Worm (Caenorhabditis elegans) whole organism, L1 larva: ENCODE results near the gene ubc-7.

Experiments
- C04F5.9 ChIP-seq: sonication (generic microtip); optimal IDR thresholded peaks from 2 replicates; lab custom pipeline; 2016; ENCODE audit warnings: missing genetic modification characterization, missing compliant biosample characterization
- C16A3.4 ChIP-seq: fragments of 150-350 bp; optimal IDR thresholded peaks from 2 replicates; lab custom pipeline; 2014; ENCODE audit warnings: missing biosample characterization, missing genetic modification characterization
- F16B12.6 ChIP-seq: fragments of 150-350 bp; optimal IDR thresholded peaks from 2 replicates; lab custom pipeline; 2014; ENCODE audit warnings: missing biosample characterization, missing genetic modification characterization
- Y116A8C.19 ChIP-seq: sonication (generic microtip); optimal IDR thresholded peaks from 2 replicates; lab custom pipeline; 2016; ENCODE audit warnings: missing compliant biosample characterization, missing genetic modification characterization, borderline replicate concordance
- aha-1 ChIP-seq: fragments of 150-350 bp; optimal IDR thresholded peaks from 2 replicates; lab custom pipeline; 2014; ENCODE audit warnings: missing biosample characterization, missing genetic modification characterization
- aly-2 ChIP-seq: fragments of 150-350 bp; optimal IDR thresholded peaks from 2 replicates; lab custom pipeline; 2014; ENCODE audit warnings: missing biosample characterization, missing genetic modification characterization
- ama-1 ChIP-seq: fragments of 150-350 bp; optimal IDR thresholded peaks from 2 replicates; lab custom pipeline; 2014
- blmp-1 ChIP-seq: fragments of 150-350 bp; optimal IDR thresholded peaks from 2 replicates; lab custom pipeline; 2014; ENCODE audit warnings: missing biosample characterization, missing genetic modification characterization
- ceh-63 ChIP-seq: fragments of 200-800 bp; sonication (Bioruptor generic); optimal IDR thresholded peaks from 2 replicates; lab custom pipeline; 2018; ENCODE audit warnings: mild to moderate bottlenecking, missing genetic modification characterization, missing compliant biosample characterization
- ceh-8 ChIP-seq: fragments of 200-800 bp; sonication (Bioruptor generic); optimal IDR thresholded peaks from 2 replicates; lab custom pipeline; 2018; ENCODE audit warnings: mild to moderate bottlenecking, missing genetic modification characterization, moderate library complexity, missing compliant biosample characterization
- ceh-82 ChIP-seq, 3 experiments: fragments of 150-350 bp in 1 of 3; sonication (generic microtip) in 2 of 3; optimal IDR thresholded peaks; 2 replicates each; lab custom pipeline; 2014 to 2017; ENCODE audit warnings: missing biosample characterization in 3 of 3, missing genetic modification characterization in 3 of 3
- ceh-88 ChIP-seq: fragments of 200-800 bp; sonication (Bioruptor generic); IDR thresholded peaks from 2 replicates; pipeline ENCODE4 v1.3.6; 2022; ENCODE audit warnings: missing genetic modification characterization, missing compliant biosample characterization
- ceh-90 ChIP-seq: sonication (generic microtip); optimal IDR thresholded peaks from 2 replicates; lab custom pipeline; 2016; ENCODE audit warnings: missing genetic modification characterization, missing compliant biosample characterization
- dsc-1 ChIP-seq: sonication (generic microtip); optimal IDR thresholded peaks from 2 replicates; lab custom pipeline; 2016; ENCODE audit warnings: mild to moderate bottlenecking, missing genetic modification characterization, missing compliant biosample characterization
- efl-1 ChIP-seq, 4 experiments: fragments of 150-350 bp; optimal IDR thresholded peaks in 3 of 4; peaks in 1 of 4; 1 replicate in 1 of 4; 2 replicates in 3 of 4; lab custom pipeline; 2014; ENCODE audit warnings: missing biosample characterization in 2 of 4, missing genetic modification characterization in 2 of 4, missing genetic modification reagents in 2 of 4
- egl-13 ChIP-seq: sonication (generic microtip); optimal IDR thresholded peaks from 2 replicates; lab custom pipeline; 2016; ENCODE audit warnings: missing genotype, missing genetic modification reagents, missing genetic modification characterization, missing compliant biosample characterization
- elt-2 ChIP-seq: sonication (generic microtip); optimal IDR thresholded peaks from 2 replicates; lab custom pipeline; 2016; ENCODE audit warnings: missing genetic modification characterization, mild to moderate bottlenecking, inconsistent platforms, missing compliant biosample characterization, missing genetic modification reagents
- elt-3 ChIP-seq, 6 experiments: fragments of 150-350 bp in 1 of 6; sonication (generic microtip); optimal IDR thresholded peaks; 2 replicates each; lab custom pipeline; 2017 to 2018; ENCODE audit warnings: missing biosample characterization in 6 of 6, missing genetic modification characterization in 6 of 6, inconsistent platforms in 1 of 6
- ets-5 ChIP-seq: fragments of 200-800 bp; sonication (Bioruptor generic); IDR thresholded peaks from 2 replicates; pipeline ENCODE4 v1.3.6; 2022; ENCODE audit warnings: missing genetic modification characterization, missing compliant biosample characterization
- fkh-8 ChIP-seq: sonication (generic microtip); optimal IDR thresholded peaks from 2 replicates; lab custom pipeline; 2016; ENCODE audit warnings: mild to moderate bottlenecking, missing genetic modification characterization, missing compliant biosample characterization
- fos-1 ChIP-seq: fragments of 150-350 bp; optimal IDR thresholded peaks from 2 replicates; lab custom pipeline; 2014; ENCODE audit warnings: missing biosample characterization, missing genetic modification characterization
- grh-1 ChIP-seq: fragments of 200-800 bp; sonication (Bioruptor generic); IDR thresholded peaks from 2 replicates; pipeline ENCODE4 v1.3.6; 2022; ENCODE audit warnings: missing genetic modification reagents, missing genetic modification characterization, missing compliant biosample characterization
- hlh-4 ChIP-seq: sonication (generic microtip); optimal IDR thresholded peaks from 2 replicates; lab custom pipeline; 2016; ENCODE audit warnings: mild to moderate bottlenecking, missing genetic modification characterization, missing compliant biosample characterization
- isw-1 ChIP-seq: fragments of 200-800 bp; sonication (Bioruptor generic); IDR thresholded peaks from 2 replicates; pipeline ENCODE4 v1.3.6; 2022; ENCODE audit warnings: missing genetic modification characterization, missing compliant biosample characterization
- jun-1 ChIP-seq: fragments of 150-350 bp; optimal IDR thresholded peaks from 2 replicates; lab custom pipeline; 2014; ENCODE audit warnings: missing biosample characterization, missing genetic modification reagents, missing genetic modification characterization
- lin-15B ChIP-seq: fragments of 150-350 bp; sonication (generic microtip); optimal IDR thresholded peaks from 3 replicates; lab custom pipeline; 2014; ENCODE audit warnings: missing biosample characterization, missing genetic modification characterization
- lir-3 ChIP-seq: sonication (generic microtip); optimal IDR thresholded peaks from 2 replicates; lab custom pipeline; 2016; ENCODE audit warnings: mild to moderate bottlenecking, missing genetic modification characterization, moderate library complexity, missing compliant biosample characterization; ENCODE audit not compliant: poor library complexity
- lsy-2 ChIP-seq, 2 experiments: fragments of 150-350 bp; optimal IDR thresholded peaks; 2 replicates each; lab custom pipeline; 2014; ENCODE audit warnings: missing biosample characterization in 2 of 2, missing genetic modification characterization in 2 of 2
- mab-9 ChIP-seq: fragments of 200-800 bp; sonication (Bioruptor generic); IDR thresholded peaks from 2 replicates; pipeline ENCODE4 v1.3.6; 2022; ENCODE audit warnings: missing genetic modification reagents, missing genetic modification characterization, missing compliant biosample characterization
- mef-2 ChIP-seq: fragments of 150-350 bp; optimal IDR thresholded peaks from 2 replicates; lab custom pipeline; 2014; ENCODE audit warnings: missing biosample characterization, missing genetic modification characterization
- mep-1 ChIP-seq: fragments of 150-350 bp; optimal IDR thresholded peaks from 2 replicates; lab custom pipeline; 2014; ENCODE audit warnings: missing biosample characterization, missing genetic modification characterization
- nhr-12 ChIP-seq: sonication (generic microtip); optimal IDR thresholded peaks from 2 replicates; lab custom pipeline; 2017; ENCODE audit warnings: missing biosample characterization, missing genetic modification characterization
- nhr-19 ChIP-seq: fragments of 200-800 bp; sonication (Bioruptor generic); conservative IDR thresholded peaks from 2 replicates; pipeline ENCODE4 v1.3.6; 2022; ENCODE audit warnings: missing genetic modification characterization, missing compliant biosample characterization
- nhr-20 ChIP-seq: sonication (generic microtip); optimal IDR thresholded peaks from 2 replicates; lab custom pipeline; 2016; ENCODE audit warnings: mild to moderate bottlenecking, missing genetic modification characterization, missing compliant biosample characterization
- nhr-47 ChIP-seq: sonication (generic microtip); optimal IDR thresholded peaks from 2 replicates; lab custom pipeline; 2016; ENCODE audit warnings: mild to moderate bottlenecking, missing genetic modification characterization, moderate library complexity, missing compliant biosample characterization
- nhr-77 ChIP-seq: fragments of 150-350 bp; optimal IDR thresholded peaks from 2 replicates; lab custom pipeline; 2014; ENCODE audit warnings: missing biosample characterization, missing genetic modification characterization
- nhr-85 ChIP-seq: sonication (generic microtip); peaks from one replicate; lab custom pipeline; 2016; ENCODE audit warnings: missing genetic modification characterization, inconsistent platforms, missing compliant biosample characterization
- nhr-90 ChIP-seq: sonication (generic microtip); optimal IDR thresholded peaks from 2 replicates; lab custom pipeline; 2016; ENCODE audit warnings: mild to moderate bottlenecking, missing genetic modification characterization, missing compliant biosample characterization; ENCODE audit not compliant: poor library complexity
- pag-3 ChIP-seq: sonication (generic microtip); optimal IDR thresholded peaks from 2 replicates; lab custom pipeline; 2017; ENCODE audit warnings: missing genetic modification characterization, mild to moderate bottlenecking, missing compliant biosample characterization, antibody characterized with exemption, borderline replicate concordance; ENCODE audit not compliant: insufficient read depth
- pqm-1 ChIP-seq: sonication (generic microtip); optimal IDR thresholded peaks from 3 replicates; lab custom pipeline; 2017; ENCODE audit warnings: missing biosample characterization, missing genetic modification characterization
- rnt-1 ChIP-seq: sonication (generic microtip); optimal IDR thresholded peaks from 2 replicates; lab custom pipeline; 2016; ENCODE audit warnings: mild to moderate bottlenecking, missing genetic modification characterization, moderate library complexity, missing compliant biosample characterization
- snpc-4 ChIP-seq: fragments of 150-350 bp; optimal IDR thresholded peaks from 2 replicates; lab custom pipeline; 2014; ENCODE audit warnings: missing biosample characterization, missing genetic modification characterization
- snu-23 ChIP-seq: sonication (generic microtip); optimal IDR thresholded peaks from 2 replicates; lab custom pipeline; 2016; ENCODE audit warnings: missing genetic modification characterization, missing compliant biosample characterization
- sox-4 ChIP-seq: sonication (generic microtip); optimal IDR thresholded peaks from 2 replicates; lab custom pipeline; 2016; ENCODE audit warnings: missing genetic modification characterization, missing compliant biosample characterization
- sptf-1 ChIP-seq: fragments of 150-350 bp; optimal IDR thresholded peaks from 2 replicates; lab custom pipeline; 2014; ENCODE audit warnings: missing biosample characterization, missing genetic modification characterization
- swsn-7 ChIP-seq: sonication (generic microtip); optimal IDR thresholded peaks from 2 replicates; lab custom pipeline; 2016; ENCODE audit warnings: missing genetic modification characterization, missing compliant biosample characterization
- tbx-2 ChIP-seq: sonication (generic microtip); optimal IDR thresholded peaks from 2 replicates; lab custom pipeline; 2016; ENCODE audit warnings: missing genetic modification characterization, missing compliant biosample characterization
- unc-30 ChIP-seq: sonication (generic microtip); optimal IDR thresholded peaks from 2 replicates; lab custom pipeline; 2017; ENCODE audit warnings: missing biosample characterization, missing genetic modification characterization
- unc-62 ChIP-seq: fragments of 150-350 bp; optimal IDR thresholded peaks from 2 replicates; lab custom pipeline; 2014; ENCODE audit warnings: missing biosample characterization, missing genetic modification reagents, missing genetic modification characterization
- vab-15 ChIP-seq: sonication (generic microtip); optimal IDR thresholded peaks from 2 replicates; lab custom pipeline; 2017; ENCODE audit warnings: missing genotype, mild to moderate bottlenecking, missing genetic modification characterization, missing compliant biosample characterization
- zag-1 ChIP-seq: fragments of 150-350 bp; optimal IDR thresholded peaks from 2 replicates; lab custom pipeline; 2014; ENCODE audit warnings: missing biosample characterization, missing genetic modification characterization
- ztf-11 ChIP-seq, 2 experiments: sonication (generic microtip); optimal IDR thresholded peaks; 2 replicates each; lab custom pipeline; 2016 to 2017; ENCODE audit warnings: missing genetic modification characterization in 2 of 2, missing biosample characterization in 1 of 2, missing compliant biosample characterization in 1 of 2
- ztf-4 ChIP-seq: fragments of 150-350 bp; optimal IDR thresholded peaks from 2 replicates; lab custom pipeline; 2014; ENCODE audit warnings: missing biosample characterization, missing genetic modification characterization

ubc-7 gene

DNA sequence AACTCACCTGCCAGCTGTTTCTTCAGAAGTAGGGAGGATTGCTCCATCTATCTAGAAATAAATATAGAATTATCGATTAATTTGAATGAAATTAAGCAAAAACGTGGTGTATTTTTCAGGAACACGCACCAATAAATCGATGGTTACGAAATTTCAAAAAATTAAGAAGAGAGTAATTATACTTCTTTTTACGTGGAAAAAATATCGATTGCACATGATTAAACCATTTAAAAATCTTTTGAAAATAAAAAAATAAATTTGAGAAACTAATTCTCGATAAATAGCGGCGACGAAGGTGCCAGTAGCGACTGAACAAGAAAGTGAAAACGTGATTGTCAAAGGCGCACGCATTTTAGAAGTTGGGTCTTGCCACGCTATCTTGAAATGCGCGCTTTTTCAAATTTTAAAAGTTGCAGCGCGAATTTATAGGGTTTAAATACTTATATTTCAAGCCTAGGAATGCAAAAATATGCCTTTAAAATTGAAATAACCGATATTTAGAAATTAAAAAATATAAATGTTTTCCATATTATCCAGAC, at the start of gene ubc-7:
Gene ubc-7 (minus strand): TSS at position 51 of the 539 bp plus-strand sequence.
- TF ChIP-seq lin-15B (tag; lab: Kevin White, UChicago) = peak; percentile 74
- TF ChIP-seq Y116A8C.19 (tag; lab: Kevin White, UChicago) = no peak
- TF ChIP-seq vab-15 (tag; lab: Kevin White, UChicago) = no peak
- peak; percentile 15 for TF ChIP-seq aly-2
- no peak for TF ChIP-seq ceh-8 (GFP tag; lab: Kevin White, UChicago)
- peak; percentile 2 for TF ChIP-seq nhr-12 (tag; lab: Kevin White, UChicago)
- TF ChIP-seq elt-3 (tag; optimal IDR thresholded peaks at IDR 0.05; lab: Kevin White, UChicago) = peak in 3 of 6 experiments; percentile 20 to 92 (median 74)
- TF ChIP-seq nhr-47 (tag; lab: Kevin White, UChicago) = peak; percentile 89
- peak; percentile 53 for TF ChIP-seq egl-13 (tag; lab: Kevin White, UChicago)
- TF ChIP-seq ceh-82 (tag; optimal IDR thresholded peaks at IDR 0.05; lab: Kevin White, UChicago) = peak; percentile 53 to 89 (median 79)
- peak; percentile 57 for TF ChIP-seq ceh-88 (GFP tag; lab: Robert Waterston, UW)
- TF ChIP-seq nhr-77 (tag; lab: Kevin White, UChicago) = peak; percentile 79
- peak; percentile 85 for TF ChIP-seq C16A3.4 (tag; lab: Kevin White, UChicago)
- TF ChIP-seq rnt-1 (tag; lab: Kevin White, UChicago) = peak; percentile 81
- no peak for TF ChIP-seq ets-5 (GFP tag; lab: Robert Waterston, UW)
- TF ChIP-seq snu-23 (GFP tag; lab: Kevin White, UChicago) = peak; percentile 89
- TF ChIP-seq C04F5.9 (tag; lab: Kevin White, UChicago) = peak; percentile 64
- TF ChIP-seq ztf-4 = peak; percentile 56
- TF ChIP-seq elt-2 (tag; lab: Kevin White, UChicago) = peak; percentile 38
- TF ChIP-seq efl-1 (optimal IDR thresholded peaks at IDR 0.05; lab: Kevin White, UChicago) = peak; percentile 91 to 99
- TF ChIP-seq efl-1 (GFP tag; optimal IDR thresholded peaks at IDR 0.05 in 1 of 2; lab: Kevin White, UChicago) = peak; percentile 100
- TF ChIP-seq nhr-90 (tag; lab: Kevin White, UChicago) = peak; percentile 81
- TF ChIP-seq mep-1 (tag; lab: Kevin White, UChicago) = peak; percentile 88
- peak; percentile 75 for TF ChIP-seq swsn-7 (tag; lab: Kevin White, UChicago)
- TF ChIP-seq dsc-1 (tag; lab: Kevin White, UChicago) = peak; percentile 67
- peak; percentile 78 for TF ChIP-seq fkh-8 (tag; lab: Kevin White, UChicago)
- peak; percentile 51 for TF ChIP-seq sox-4 (tag; lab: Kevin White, UChicago)
- no peak for TF ChIP-seq unc-30 (tag; lab: Kevin White, UChicago)
- TF ChIP-seq mab-9 (GFP tag; lab: Robert Waterston, UW) = no peak
- TF ChIP-seq fos-1 = peak; percentile 63
- TF ChIP-seq ama-1 = peak; percentile 38
- peak; percentile 91 to 94 for TF ChIP-seq lsy-2 (tag; optimal IDR thresholded peaks at IDR 0.05; lab: Kevin White, UChicago)
- peak; percentile 72 for TF ChIP-seq jun-1 (tag; lab: Kevin White, UChicago)
- TF ChIP-seq mef-2 (tag; lab: Kevin White, UChicago) = no peak
- peak; percentile 86 for TF ChIP-seq nhr-85 (tag; lab: Kevin White, UChicago)
- no peak for TF ChIP-seq pag-3 (tag; lab: Kevin White, UChicago)
- TF ChIP-seq tbx-2 (tag; lab: Kevin White, UChicago) = peak; percentile 85
- peak; percentile 65 for TF ChIP-seq F16B12.6 (tag; lab: Kevin White, UChicago)
- peak; percentile 17 for TF ChIP-seq ceh-90 (tag; lab: Kevin White, UChicago)
- no peak for TF ChIP-seq ceh-63 (GFP tag; lab: Kevin White, UChicago)
- TF ChIP-seq nhr-20 (tag; lab: Kevin White, UChicago) = peak; percentile 87
- TF ChIP-seq aha-1 (tag; lab: Kevin White, UChicago) = peak; percentile 28
- no peak for TF ChIP-seq zag-1 (tag; lab: Kevin White, UChicago)
- no peak for TF ChIP-seq hlh-4 (tag; lab: Kevin White, UChicago)
- TF ChIP-seq grh-1 (GFP tag; lab: Robert Waterston, UW) = peak; percentile 76
- TF ChIP-seq lir-3 (tag; lab: Kevin White, UChicago) = peak; percentile 69
- TF ChIP-seq pqm-1 (tag; lab: Kevin White, UChicago) = no peak
- peak; percentile 82 for TF ChIP-seq isw-1 (GFP tag; lab: Robert Waterston, UW)
- TF ChIP-seq snpc-4 (tag; lab: Kevin White, UChicago) = peak; percentile 55
- TF ChIP-seq sptf-1 = no peak
- peak; percentile 85 for TF ChIP-seq nhr-19 (GFP tag; lab: Robert Waterston, UW)
- TF ChIP-seq blmp-1 (tag; lab: Kevin White, UChicago) = peak; percentile 99
- no peak for TF ChIP-seq unc-62 (GFP tag; lab: Kevin White, UChicago)
- TF ChIP-seq ztf-11 (tag; optimal IDR thresholded peaks at IDR 0.05; lab: Kevin White, UChicago) = no peak
